Worm (Caenorhabditis elegans): Measurements from ENCODE around the gene Y22D7AL.3.

Gene Y22D7AL.3

DNA sequence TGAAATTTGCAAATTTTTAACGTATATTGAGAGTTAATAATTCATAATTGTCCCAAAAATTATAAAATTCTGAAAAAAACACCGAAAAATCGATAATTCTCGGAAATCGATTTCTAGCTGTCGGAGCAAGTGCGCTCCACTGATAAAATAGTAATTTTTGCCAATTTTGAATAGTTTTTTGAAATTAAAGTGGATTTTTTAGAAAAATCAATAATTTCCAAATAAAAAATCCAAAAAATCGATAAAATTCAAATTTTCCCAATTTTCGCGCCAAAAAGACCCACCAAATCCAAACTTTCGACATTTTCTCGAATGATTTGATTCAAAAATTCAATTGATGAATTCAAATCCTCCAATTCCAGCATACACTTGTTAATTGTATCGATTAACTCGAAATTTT, 30.3 kb upstream of the Y22D7AL.3 start:
- TF ChIP-seq fos-1 (tag; optimal IDR thresholded peaks at IDR 0.05) = no peak
- TF ChIP-seq isw-1 (GFP tag; IDR thresholded peaks at IDR 0.05) = no peak
- TF ChIP-seq lin-39 (tag; optimal IDR thresholded peaks at IDR 0.05) = no peak
- TF ChIP-seq pag-3 (tag; optimal IDR thresholded peaks at IDR 0.05; ENCODE audit: borderline replicate concordance, insufficient read depth) = no peak
- no peak for TF ChIP-seq sup-37 (GFP tag; optimal IDR thresholded peaks at IDR 0.05)
- no peak for TF ChIP-seq pax-3 (tag; optimal IDR thresholded peaks at IDR 0.05)
- TF ChIP-seq egl-13 (tag; optimal IDR thresholded peaks at IDR 0.05) = no peak
- no peak for TF ChIP-seq fkh-8 (tag; optimal IDR thresholded peaks at IDR 0.05)
- no peak for TF ChIP-seq grh-1 (GFP tag; IDR thresholded peaks at IDR 0.05)
- TF ChIP-seq swsn-7 (tag; optimal IDR thresholded peaks at IDR 0.05) = no peak
- TF ChIP-seq hlh-4 (tag; optimal IDR thresholded peaks at IDR 0.05) = no peak
- TF ChIP-seq nhr-85 (tag) = no peak
- TF ChIP-seq ceh-8 (GFP tag; optimal IDR thresholded peaks at IDR 0.05) = no peak
- TF ChIP-seq ama-1 (optimal IDR thresholded peaks at IDR 0.05) = no peak
- no peak for TF ChIP-seq aha-1 (tag; optimal IDR thresholded peaks at IDR 0.05)
- TF ChIP-seq hpl-2 (GFP tag; optimal IDR thresholded peaks at IDR 0.05) = no peak
- TF ChIP-seq dsc-1 (tag; optimal IDR thresholded peaks at IDR 0.05) = no peak
- no peak for TF ChIP-seq ceh-63 (GFP tag; optimal IDR thresholded peaks at IDR 0.05)

DNA sequence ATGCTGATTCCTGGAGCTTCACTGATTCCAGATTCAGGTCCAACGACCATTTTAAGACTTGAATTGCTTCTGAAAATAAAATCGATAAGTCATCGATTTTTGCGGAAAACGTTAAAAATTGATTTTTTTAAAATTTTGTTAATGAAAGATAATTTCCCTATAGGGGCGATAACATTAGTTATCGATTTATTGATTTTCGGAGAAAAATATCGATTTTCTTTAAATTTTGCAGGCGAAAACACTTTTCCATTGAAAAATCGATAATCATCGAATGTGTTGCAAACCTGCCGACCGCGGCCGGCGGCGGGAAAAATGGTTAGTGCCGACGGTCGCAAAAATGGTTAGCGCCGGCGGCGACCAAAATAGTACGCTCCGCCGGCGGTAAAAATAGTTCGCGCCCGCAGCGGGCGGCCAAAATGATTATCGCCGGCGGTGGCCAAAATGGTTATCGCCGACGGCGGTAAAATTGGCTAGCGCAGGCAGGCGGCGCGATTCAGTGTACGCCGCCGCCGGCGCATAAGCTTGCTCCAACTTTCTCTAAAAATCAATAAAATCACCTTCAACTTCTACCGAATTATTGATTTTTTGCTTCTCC, 28.2 kb upstream of the Y22D7AL.3 start:
- no peak for TF ChIP-seq nhr-84 (tag; optimal IDR thresholded peaks at IDR 0.05)
- no peak for TF ChIP-seq mab-9 (GFP tag; IDR thresholded peaks at IDR 0.05)
- TF ChIP-seq unc-130 (tag; optimal IDR thresholded peaks at IDR 0.05) = no peak
- TF ChIP-seq mef-2 (tag; optimal IDR thresholded peaks at IDR 0.05) = no peak

DNA sequence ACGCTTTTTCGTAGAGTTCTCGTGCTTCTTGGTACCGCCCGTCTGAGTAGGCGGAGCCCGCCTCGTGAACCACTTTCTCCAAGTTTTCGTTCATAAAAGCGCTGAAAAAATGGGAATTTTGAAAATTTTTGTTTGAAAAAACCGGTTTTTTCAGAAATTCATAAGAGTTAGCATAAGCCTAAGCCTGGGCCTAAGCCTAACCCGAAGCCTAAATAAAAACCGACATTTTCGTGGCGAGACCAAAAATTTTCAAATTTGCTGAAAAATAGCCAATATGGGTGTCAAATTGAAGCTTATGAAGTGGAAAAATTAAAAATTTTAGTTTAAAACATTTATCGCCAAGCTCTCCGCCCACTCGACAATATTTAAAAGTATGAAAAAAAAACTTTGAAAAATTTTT, 27.3 kb upstream of the Y22D7AL.3 start, which contains the start of gene Y22D7AL.9:
Gene Y22D7AL.9, minus strand, starts transcription at position 101 of the 400 bp plus-strand sequence.
- no peak for TF ChIP-seq unc-62 (GFP tag; optimal IDR thresholded peaks at IDR 0.05)
- TF ChIP-seq skn-1 (tag; optimal IDR thresholded peaks at IDR 0.05) = no peak
- TF ChIP-seq rnt-1 (tag; optimal IDR thresholded peaks at IDR 0.05) = no peak
- TF ChIP-seq nhr-19 (GFP tag; conservative IDR thresholded peaks at IDR 0.05) = no peak
- no peak for TF ChIP-seq zag-1 (tag; optimal IDR thresholded peaks at IDR 0.05)
- TF ChIP-seq nhr-237 (tag; optimal IDR thresholded peaks at IDR 0.05) = no peak
- TF ChIP-seq unc-98 (GFP tag; IDR thresholded peaks at IDR 0.05) = no peak
- no peak for TF ChIP-seq egl-27 (tag; optimal IDR thresholded peaks at IDR 0.05)
- no peak for TF ChIP-seq C34B4.2 (tag; optimal IDR thresholded peaks at IDR 0.05)
- TF ChIP-seq snpc-4 (tag; optimal IDR thresholded peaks at IDR 0.05) = no peak
- no peak for TF ChIP-seq ceh-63 (GFP tag; optimal IDR thresholded peaks at IDR 0.05)
- no peak for TF ChIP-seq lir-3 (tag; optimal IDR thresholded peaks at IDR 0.05; ENCODE audit: poor library complexity)
- TF ChIP-seq C04F5.9 (tag; optimal IDR thresholded peaks at IDR 0.05) = no peak

- TF ChIP-seq blmp-1 (tag; optimal IDR thresholded peaks at IDR 0.05) (peak; percentile 99), F16B12.6 (tag; optimal IDR thresholded peaks at IDR 0.05) (no peak)
Observed at ce11 chrIII:1614412-1614811, 26.9 kb upstream of the Y22D7AL.3 start.

All from whole organism, L1 larva.